Worm (Caenorhabditis elegans): ENCODE data around the gene Y32B12B.4.

The Y32B12B.4 gene

DNA sequence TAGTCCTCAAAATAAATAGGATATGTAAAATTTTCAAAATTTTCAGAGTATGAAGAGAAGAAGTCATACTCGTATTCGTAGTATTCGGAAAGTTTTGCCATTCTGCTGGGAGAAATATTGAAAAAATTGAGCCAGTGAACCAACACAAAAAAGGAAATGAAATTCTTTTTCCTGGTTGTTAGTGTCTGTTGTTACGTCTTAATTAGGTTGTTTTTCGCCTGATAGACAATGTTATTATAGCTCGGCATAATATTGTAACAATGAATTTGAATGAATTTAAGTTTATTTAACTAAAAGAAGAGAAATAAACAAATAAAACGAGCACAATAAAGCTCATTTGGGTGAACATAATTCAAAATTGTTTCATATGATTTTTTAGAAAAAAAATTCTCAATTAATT is 35.3 kb downstream of the Y32B12B.4 start, which contains the start of gene srw-73:
srw-73 (minus strand) TSS at position 101 of the 400 bp plus-strand sequence.
- no peak for TF ChIP-seq ceh-100 (GFP tag; IDR thresholded peaks at IDR 0.05)
- TF ChIP-seq pha-4 (tag; optimal IDR thresholded peaks at IDR 0.05) = no peak
- TF ChIP-seq madf-8 (GFP tag; conservative IDR thresholded peaks at IDR 0.05) = no peak
- TF ChIP-seq Y56A3A.18 (GFP tag; IDR thresholded peaks at IDR 0.05) = no peak
- no peak for TF ChIP-seq ceh-27 (GFP tag; optimal IDR thresholded peaks at IDR 0.05)
- no peak for TF ChIP-seq nfya-1 (tag; optimal IDR thresholded peaks at IDR 0.05; ENCODE audit: borderline replicate concordance, insufficient read depth)
- TF ChIP-seq lin-26 (GFP tag; IDR thresholded peaks at IDR 0.05) = no peak
- TF ChIP-seq dpff-1 (tag; optimal IDR thresholded peaks at IDR 0.05) = no peak
- no peak for TF ChIP-seq ztf-18 (tag; optimal IDR thresholded peaks at IDR 0.05)
- no peak for TF ChIP-seq snpc-1.3 (tag; optimal IDR thresholded peaks at IDR 0.05; ENCODE audit: insufficient read depth)

DNA sequence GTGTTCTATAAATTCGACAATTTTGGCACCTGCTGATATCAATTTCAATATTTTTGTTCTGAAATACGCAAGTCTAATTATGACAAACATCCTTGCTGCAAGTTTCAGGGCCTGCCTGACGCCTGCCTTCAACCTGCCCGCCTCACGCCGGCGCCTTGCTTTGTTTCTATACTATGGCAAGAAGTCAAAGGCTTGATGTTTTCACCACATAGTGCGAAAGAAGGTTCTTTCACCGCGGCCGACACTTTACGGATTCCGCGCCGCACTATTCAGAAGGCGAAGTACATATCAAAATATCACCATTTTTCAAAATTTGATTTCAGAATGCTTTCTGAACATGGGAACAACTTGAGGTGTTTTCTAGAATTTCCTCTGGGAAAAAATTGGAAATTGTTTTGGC is 36.4 kb downstream of the Y32B12B.4 start:
- no peak for TF ChIP-seq snpc-4 (GFP tag; optimal IDR thresholded peaks at IDR 0.05)
- peak in 2 of 4 experiments; percentile 31 to 58 for TF ChIP-seq snpc-4 (tag; optimal IDR thresholded peaks at IDR 0.05)
- TF ChIP-seq B0261.1 (tag; optimal IDR thresholded peaks at IDR 0.05) = no peak

DNA sequence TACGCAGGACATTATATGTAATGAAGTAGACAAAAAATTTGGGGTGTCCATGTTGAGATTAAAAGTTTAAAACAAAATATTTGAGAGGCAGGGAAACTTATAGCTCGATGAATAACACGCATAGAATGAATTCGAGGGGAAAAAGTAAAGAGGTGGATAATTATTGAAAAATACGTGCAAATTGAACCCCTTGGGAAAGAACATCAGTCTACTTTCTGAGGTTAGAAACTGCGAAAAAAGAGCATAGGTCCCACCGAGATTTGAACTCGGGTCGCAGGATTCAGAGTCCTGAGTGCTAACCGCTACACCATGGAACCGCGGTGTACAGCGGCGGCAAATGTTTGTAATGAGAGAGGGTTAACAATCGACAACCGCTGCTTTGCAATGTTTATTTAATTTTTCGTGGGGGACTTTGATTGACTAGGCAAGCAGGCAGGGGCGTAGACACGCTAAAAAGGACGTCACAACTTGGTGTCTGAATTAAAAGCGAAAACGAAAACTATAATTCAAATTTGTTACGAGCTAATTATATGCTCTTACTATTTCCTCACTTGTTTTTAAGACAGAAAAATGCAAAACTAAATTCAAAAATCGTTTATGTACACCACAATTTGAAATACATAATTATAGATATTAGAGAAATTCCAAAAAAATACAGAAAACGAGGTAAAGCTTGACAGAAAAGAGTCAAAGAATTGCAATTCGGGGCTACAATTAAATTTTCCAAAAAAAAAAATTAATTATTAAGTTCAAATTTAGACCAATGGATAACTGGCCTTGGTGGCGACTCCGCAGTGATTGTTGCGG is 39.1 kb downstream of the Y32B12B.4 start, which contains the start of gene srh-269:
srh-269 (minus strand) TSS at position 51 of the 807 bp plus-strand sequence.
- TF ChIP-seq snpc-1.1 (tag; optimal IDR thresholded peaks at IDR 0.05; ENCODE audit: insufficient read depth) (peak; percentile 67), tbp1 (GFP tag; optimal IDR thresholded peaks at IDR 0.05) (peak; percentile 95), egrh-3 (GFP tag; IDR thresholded peaks at IDR 0.05) (peak; percentile 32), B0261.1 (tag; optimal IDR thresholded peaks at IDR 0.05) (peak; percentile 93), mcd-1 (GFP tag; IDR thresholded peaks at IDR 0.05) (peak; percentile 77), T26A5.8 (tag; optimal IDR thresholded peaks at IDR 0.05) (peak; percentile 75), sdz-38 (tag; optimal IDR thresholded peaks at IDR 0.05) (no peak), attf-6 (GFP tag; IDR thresholded peaks at IDR 0.05) (peak; percentile 89), F22D6.2 (tag; optimal IDR thresholded peaks at IDR 0.05) (peak; percentile 29), F57A8.1 (GFP tag; optimal IDR thresholded peaks at IDR 0.05) (no peak), ztf-28 (GFP tag; IDR thresholded peaks at IDR 0.05) (peak; percentile 76; the same call in 1 of the 2 replicates), nhr-120 (GFP tag; IDR thresholded peaks at IDR 0.05) (0 out of 2 replicates have a peak, but pooled peaks have one; percentile 76), ceh-40 (GFP tag; IDR thresholded peaks at IDR 0.05) (no peak), nhr-90 (tag; optimal IDR thresholded peaks at IDR 0.05) (peak; percentile 64), egl-44 (GFP tag; IDR thresholded peaks at IDR 0.05) (peak; percentile 92), akir-1 (GFP tag; optimal IDR thresholded peaks at IDR 0.05) (no peak), die-1 (tag; optimal IDR thresholded peaks at IDR 0.05) (peak; percentile 85), tlf-1 (GFP tag; optimal IDR thresholded peaks at IDR 0.05) (peak; percentile 70), F33H1.4 (GFP tag; IDR thresholded peaks at IDR 0.05) (peak; percentile 23; the same call in 1 of the 2 replicates), F37B4.10 (GFP tag; IDR thresholded peaks at IDR 0.05) (0 out of 2 replicates have a peak, but pooled peaks have one; percentile 22), ets-4 (GFP tag; optimal IDR thresholded peaks at IDR 0.05) (peak; percentile 91), attf-5 (GFP tag; optimal IDR thresholded peaks at IDR 0.05) (peak; percentile 53), Y95B8A.8 (GFP tag; IDR thresholded peaks at IDR 0.05) (peak; percentile 79), egl-18 (GFP tag; IDR thresholded peaks at IDR 0.05) (no peak), F10E7.11 (tag; optimal IDR thresholded peaks at IDR 0.05) (peak; percentile 85), pha-4 (tag; optimal IDR thresholded peaks at IDR 0.05) (no peak), ceh-58 (GFP tag; IDR thresholded peaks at IDR 0.05) (peak; percentile 88; the same call in 1 of the 2 replicates), unc-130 (GFP tag; optimal IDR thresholded peaks at IDR 0.05) (peak; percentile 68), ztf-25 (GFP tag; IDR thresholded peaks at IDR 0.05) (peak; percentile 90), him-1 (tag; optimal IDR thresholded peaks at IDR 0.05) (peak; percentile 87), pbrm-1 (GFP tag; IDR thresholded peaks at IDR 0.05) (peak; percentile 86), mel-28 (tag; optimal IDR thresholded peaks at IDR 0.05; ENCODE audit: borderline replicate concordance) (peak; percentile 13), hlh-12 (tag; optimal IDR thresholded peaks at IDR 0.05) (peak; percentile 27)

Measured in whole organism, young adult.